Worm (Caenorhabditis elegans) whole organism, L2 larva: ENCODE data around the gene spe-51.

Experiments
- C34F6.9 ChIP-seq: fragments of 150-350 bp; optimal IDR thresholded peaks from 2 replicates; lab custom pipeline; 2014; ENCODE audit warnings: missing biosample characterization, missing genetic modification characterization
- R02D3.7 ChIP-seq: fragments of 150-350 bp; optimal IDR thresholded peaks from 2 replicates; lab custom pipeline; 2014; ENCODE audit warnings: missing biosample characterization, missing genetic modification characterization
- Y55F3AM.14 ChIP-seq: fragments of 200-800 bp; sonication (Bioruptor generic); optimal IDR thresholded peaks from 2 replicates; lab custom pipeline; 2018; ENCODE audit warnings: mild to moderate bottlenecking, missing genetic modification characterization, missing compliant biosample characterization
- ZK546.5 ChIP-seq: sonication (generic microtip); optimal IDR thresholded peaks from 2 replicates; lab custom pipeline; 2017; ENCODE audit warnings: missing biosample characterization, missing genetic modification characterization
- alr-1 ChIP-seq: fragments of 150-350 bp; optimal IDR thresholded peaks from 2 replicates; lab custom pipeline; 2014; ENCODE audit warnings: missing biosample characterization, missing genetic modification characterization
- ama-1 ChIP-seq: fragments of 150-350 bp; optimal IDR thresholded peaks from 2 replicates; lab custom pipeline; 2018; ENCODE audit warnings: inconsistent platforms
- blmp-1 ChIP-seq: sonication (generic microtip); optimal IDR thresholded peaks from 2 replicates; lab custom pipeline; 2017; ENCODE audit warnings: missing genetic modification characterization, mild to moderate bottlenecking, missing compliant biosample characterization, antibody characterized with exemption, moderate library complexity; ENCODE audit not compliant: insufficient read depth
- ceh-16 ChIP-seq: fragments of 150-350 bp; optimal IDR thresholded peaks from 2 replicates; lab custom pipeline; 2014; ENCODE audit warnings: missing biosample characterization, missing genetic modification characterization
- ceh-82 ChIP-seq: fragments of 150-350 bp; optimal IDR thresholded peaks from 2 replicates; lab custom pipeline; 2014; ENCODE audit warnings: missing biosample characterization, missing genetic modification characterization
- crh-2 ChIP-seq: sonication (generic microtip); optimal IDR thresholded peaks from 2 replicates; lab custom pipeline; 2017; ENCODE audit warnings: missing biosample characterization, missing genetic modification characterization
- dmd-4 ChIP-seq: sonication (generic microtip); optimal IDR thresholded peaks from 2 replicates; lab custom pipeline; 2017; ENCODE audit warnings: missing biosample characterization, missing genetic modification characterization
- egl-27 ChIP-seq: sonication (generic microtip); optimal IDR thresholded peaks from 3 replicates; lab custom pipeline; 2017; ENCODE audit warnings: missing biosample characterization, missing genetic modification reagents, missing genetic modification characterization
- elt-1 ChIP-seq: fragments of 150-350 bp; optimal IDR thresholded peaks from 2 replicates; lab custom pipeline; 2014; ENCODE audit warnings: missing biosample characterization, missing genetic modification characterization
- elt-3 ChIP-seq: sonication (generic microtip); optimal IDR thresholded peaks from 2 replicates; lab custom pipeline; 2017; ENCODE audit warnings: missing biosample characterization, missing genetic modification characterization
- fos-1 ChIP-seq: fragments of 150-350 bp; optimal IDR thresholded peaks from 2 replicates; lab custom pipeline; 2014; ENCODE audit warnings: missing biosample characterization, missing genetic modification characterization
- gmeb-1 ChIP-seq: fragments of 150-350 bp; optimal IDR thresholded peaks from 2 replicates; lab custom pipeline; 2014; ENCODE audit warnings: missing biosample characterization, missing genetic modification characterization
- lin-11 ChIP-seq: fragments of 150-350 bp; sonication (generic microtip); optimal IDR thresholded peaks from 2 replicates; lab custom pipeline; 2014; ENCODE audit warnings: missing biosample characterization, missing genetic modification characterization, inconsistent platforms, mixed read lengths
- lin-13 ChIP-seq: fragments of 150-350 bp; optimal IDR thresholded peaks from 2 replicates; lab custom pipeline; 2014; ENCODE audit warnings: missing biosample characterization, missing genetic modification reagents, missing genetic modification characterization
- lin-39 ChIP-seq: fragments of 150-350 bp; optimal IDR thresholded peaks from 2 replicates; lab custom pipeline; 2014; ENCODE audit warnings: missing biosample characterization, missing genetic modification reagents, missing genetic modification characterization
- lsy-2 ChIP-seq, 2 experiments: fragments of 150-350 bp in 1 of 2; sonication (generic microtip) in 1 of 2; optimal IDR thresholded peaks; 2 replicates each; lab custom pipeline; 2014 to 2017; ENCODE audit warnings: missing biosample characterization in 2 of 2, missing genetic modification characterization in 2 of 2
- mab-5 ChIP-seq: fragments of 150-350 bp; optimal IDR thresholded peaks from 2 replicates; lab custom pipeline; 2014; ENCODE audit warnings: missing biosample characterization, missing genetic modification characterization
- mbf-1 ChIP-seq: sonication (generic microtip); optimal IDR thresholded peaks from 2 replicates; lab custom pipeline; 2017; ENCODE audit warnings: missing biosample characterization, missing genetic modification characterization
- mdl-1 ChIP-seq, 2 experiments: fragments of 150-350 bp in 1 of 2; sonication (generic microtip) in 1 of 2; optimal IDR thresholded peaks; 2 replicates each; lab custom pipeline; 2017; ENCODE audit warnings: missing biosample characterization in 2 of 2, missing genetic modification characterization in 2 of 2
- nhr-10 ChIP-seq: sonication (generic microtip); optimal IDR thresholded peaks from 2 replicates; lab custom pipeline; 2017; ENCODE audit warnings: missing biosample characterization, missing genetic modification characterization
- nhr-11 ChIP-seq: fragments of 150-350 bp; optimal IDR thresholded peaks from 2 replicates; lab custom pipeline; 2014; ENCODE audit warnings: missing biosample characterization, missing genetic modification characterization
- nhr-12 ChIP-seq: fragments of 150-350 bp; optimal IDR thresholded peaks from 2 replicates; lab custom pipeline; 2014; ENCODE audit warnings: missing biosample characterization, missing genetic modification characterization
- nhr-129 ChIP-seq: fragments of 150-350 bp; optimal IDR thresholded peaks from 2 replicates; lab custom pipeline; 2014; ENCODE audit warnings: missing biosample characterization, missing genetic modification characterization
- nhr-21 ChIP-seq: fragments of 150-350 bp; optimal IDR thresholded peaks from 2 replicates; lab custom pipeline; 2014; ENCODE audit warnings: missing biosample characterization, missing genetic modification characterization
- nhr-23 ChIP-seq: fragments of 150-350 bp; optimal IDR thresholded peaks from 2 replicates; lab custom pipeline; 2014; ENCODE audit warnings: missing biosample characterization, missing genetic modification reagents, missing genetic modification characterization
- nhr-237 ChIP-seq: fragments of 150-350 bp; optimal IDR thresholded peaks from 2 replicates; lab custom pipeline; 2014; ENCODE audit warnings: missing biosample characterization, missing genetic modification characterization
- nhr-6 ChIP-seq: fragments of 150-350 bp; optimal IDR thresholded peaks from 2 replicates; lab custom pipeline; 2014; ENCODE audit warnings: missing biosample characterization, missing genetic modification characterization
- nhr-77 ChIP-seq: fragments of 150-350 bp; optimal IDR thresholded peaks from 2 replicates; lab custom pipeline; 2014; ENCODE audit warnings: missing biosample characterization, missing genetic modification characterization
- peb-1 ChIP-seq: fragments of 150-350 bp; optimal IDR thresholded peaks from 2 replicates; lab custom pipeline; 2014; ENCODE audit warnings: missing biosample characterization, missing genetic modification characterization
- sem-4 ChIP-seq: fragments of 150-350 bp; optimal IDR thresholded peaks from 2 replicates; lab custom pipeline; 2014; ENCODE audit warnings: missing biosample characterization, missing genetic modification reagents, missing genetic modification characterization
- skn-1 ChIP-seq: sonication (generic microtip); optimal IDR thresholded peaks from 2 replicates; lab custom pipeline; 2017; ENCODE audit warnings: missing biosample characterization, missing genetic modification characterization
- sma-3 ChIP-seq: sonication (generic microtip); optimal IDR thresholded peaks from 2 replicates; lab custom pipeline; 2016; ENCODE audit warnings: missing genetic modification reagents, missing genetic modification characterization, missing compliant biosample characterization
- sma-9 ChIP-seq, 2 experiments: fragments of 150-350 bp in 1 of 2; sonication (generic microtip) in 1 of 2; optimal IDR thresholded peaks; 2 replicates each; lab custom pipeline; 2014 to 2016; ENCODE audit warnings: missing genetic modification characterization in 2 of 2, mild to moderate bottlenecking in 1 of 2, missing biosample characterization in 1 of 2, missing compliant biosample characterization in 1 of 2, missing genetic modification reagents in 1 of 2, moderate library complexity in 1 of 2
- snpc-4 ChIP-seq: fragments of 150-350 bp; optimal IDR thresholded peaks from 2 replicates; lab custom pipeline; 2014; ENCODE audit warnings: missing biosample characterization, missing genetic modification characterization
- unc-39 ChIP-seq: fragments of 150-350 bp; optimal IDR thresholded peaks from 2 replicates; lab custom pipeline; 2014; ENCODE audit warnings: missing biosample characterization, missing genetic modification characterization
- unc-55 ChIP-seq: fragments of 150-350 bp; sonication (generic microtip); optimal IDR thresholded peaks from 3 replicates; lab custom pipeline; 2014; ENCODE audit warnings: missing biosample characterization, missing genetic modification reagents, missing genetic modification characterization
- unc-62 ChIP-seq: fragments of 150-350 bp; optimal IDR thresholded peaks from 2 replicates; lab custom pipeline; 2014; ENCODE audit warnings: missing biosample characterization, missing genetic modification reagents, missing genetic modification characterization
- ztf-1 ChIP-seq: fragments of 200-800 bp; sonication (Bioruptor generic); conservative IDR thresholded peaks from 2 replicates; pipeline ENCODE4 v1.3.6; 2022; ENCODE audit warnings: missing genetic modification characterization, missing compliant biosample characterization
- ztf-11 ChIP-seq: sonication (generic microtip); optimal IDR thresholded peaks from 2 replicates; lab custom pipeline; 2017; ENCODE audit warnings: missing biosample characterization, missing genetic modification characterization
- ztf-4 ChIP-seq: fragments of 150-350 bp; optimal IDR thresholded peaks from 2 replicates; lab custom pipeline; 2014; ENCODE audit warnings: missing biosample characterization, missing genetic modification characterization

Gene spe-51

ce11 chrIV:4737258-4737657 is 44.7 kb downstream of the spe-51 start, which contains the start of gene fbxb-78:
fbxb-78 (plus strand) TSS chrIV:4737558.
- no peak for TF ChIP-seq ztf-1 (GFP tag; lab: Robert Waterston, UW)
- TF ChIP-seq sem-4: no peak
- no peak for TF ChIP-seq lsy-2 (tag; optimal IDR thresholded peaks at IDR 0.05; lab: Kevin White, UChicago)
- TF ChIP-seq unc-62 (GFP tag; lab: Kevin White, UChicago): no peak
- no peak for TF ChIP-seq dmd-4
- TF ChIP-seq elt-3: no peak
- no peak for TF ChIP-seq nhr-11 (tag; lab: Kevin White, UChicago)
- no peak for TF ChIP-seq sma-9 (GFP tag; optimal IDR thresholded peaks at IDR 0.05; lab: Kevin White, UChicago)
- no peak for TF ChIP-seq sma-9 (tag; optimal IDR thresholded peaks at IDR 0.05; lab: Kevin White, UChicago)

DNA sequence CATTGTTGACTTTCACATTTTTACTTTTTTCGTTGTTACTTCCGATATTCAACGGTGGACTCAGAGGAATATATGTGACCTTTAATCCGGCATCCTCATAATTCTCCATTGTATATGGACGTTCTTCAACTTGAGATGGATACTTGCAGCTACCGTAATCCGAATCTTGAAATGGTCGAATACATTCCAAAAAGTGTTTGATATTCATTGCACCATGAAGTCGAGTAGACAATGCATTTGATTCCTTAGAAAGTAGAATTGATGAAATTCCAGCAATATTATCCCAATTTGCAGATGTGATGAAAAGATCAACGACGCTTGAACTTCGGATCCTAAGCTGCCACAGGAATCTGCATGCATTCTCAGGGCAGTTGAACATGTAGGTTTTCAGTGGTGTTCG is 49.9 kb downstream of the spe-51 start:
- no peak for TF ChIP-seq lsy-2 (tag; optimal IDR thresholded peaks at IDR 0.05; lab: Kevin White, UChicago)
- TF ChIP-seq peb-1 (tag; lab: Kevin White, UChicago): no peak
- TF ChIP-seq dmd-4: no peak
- no peak for TF ChIP-seq mbf-1 (tag; lab: Kevin White, UChicago)
- no peak for TF ChIP-seq sem-4
- TF ChIP-seq elt-1: no peak
- TF ChIP-seq skn-1 (tag; lab: Kevin White, UChicago): no peak
- TF ChIP-seq sma-3 (GFP tag; lab: Kevin White, UChicago): no peak
- no peak for TF ChIP-seq unc-39 (tag; lab: Kevin White, UChicago)
- no peak for TF ChIP-seq alr-1 (tag; lab: Kevin White, UChicago)
- TF ChIP-seq gmeb-1 (tag; lab: Kevin White, UChicago): no peak
- TF ChIP-seq nhr-10 (tag; lab: Kevin White, UChicago): no peak
- TF ChIP-seq unc-62 (GFP tag; lab: Kevin White, UChicago): no peak
- TF ChIP-seq unc-55 (GFP tag; lab: Kevin White, UChicago): no peak
- no peak for TF ChIP-seq Y55F3AM.14
- no peak for TF ChIP-seq nhr-77 (tag; lab: Kevin White, UChicago)
- TF ChIP-seq ztf-4 (tag; lab: Kevin White, UChicago): no peak
- TF ChIP-seq elt-3: no peak
- TF ChIP-seq C34F6.9 (tag; lab: Kevin White, UChicago): no peak
- no peak for TF ChIP-seq nhr-12 (tag; lab: Kevin White, UChicago)
- TF ChIP-seq, all 48 proteins: peak for 0

DNA sequence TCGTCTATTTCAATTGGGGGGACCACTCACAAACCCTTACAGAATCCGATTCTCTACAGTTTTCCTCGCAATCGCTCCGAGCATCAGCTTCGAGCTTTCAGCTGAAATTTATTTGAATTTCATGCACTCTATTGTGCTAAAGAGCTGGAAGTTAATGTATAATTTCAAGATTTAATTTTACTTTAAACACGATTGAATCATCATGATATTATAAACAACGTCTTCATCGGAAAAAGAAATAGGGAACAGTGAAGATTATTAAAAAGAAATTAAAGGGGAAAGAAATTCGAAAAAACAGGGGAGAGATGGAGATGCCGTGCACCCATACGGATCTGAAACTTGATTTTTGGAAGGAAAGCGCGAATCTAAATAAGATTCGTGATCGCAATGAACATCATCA is 51.6 kb downstream of the spe-51 start, which contains the start of gene hoe-1:
Gene hoe-1 (minus strand): TSS at position 101 of the 400 bp plus-strand sequence.
- no peak for TF ChIP-seq crh-2 (tag; lab: Kevin White, UChicago)
- no peak for TF ChIP-seq fos-1 (tag; lab: Kevin White, UChicago)
- TF ChIP-seq nhr-21 (tag; lab: Kevin White, UChicago): no peak
- TF ChIP-seq elt-1: no peak
- TF ChIP-seq ceh-82: no peak
- TF ChIP-seq lin-39 (tag; lab: Kevin White, UChicago): no peak

DNA sequence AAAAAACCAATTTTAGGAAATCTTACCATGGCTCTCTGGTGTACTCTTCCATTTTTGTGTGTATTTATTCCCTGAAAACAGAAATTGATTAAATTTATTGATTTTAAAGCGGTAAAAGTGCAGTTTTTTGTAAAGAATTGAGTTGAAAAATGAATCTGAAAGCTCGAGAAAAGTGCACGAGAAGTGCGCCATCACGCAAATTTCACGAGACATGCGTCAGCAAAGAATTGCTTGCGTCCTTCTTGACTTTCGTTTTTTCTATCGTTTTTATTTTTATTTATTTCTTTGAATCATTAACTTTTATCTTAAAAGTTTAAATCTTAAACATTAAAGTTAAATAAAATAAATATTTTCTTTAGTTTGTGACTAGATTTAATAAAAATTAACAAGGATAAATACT is 52.9 kb downstream of the spe-51 start, which contains the start of gene timm-17B.1:
Gene timm-17B.1 (minus strand): TSS at position 71 of the 400 bp plus-strand sequence.
- TF ChIP-seq elt-3: no peak
- no peak for TF ChIP-seq unc-62 (GFP tag; lab: Kevin White, UChicago)
- peak; percentile 60 for TF ChIP-seq sma-9 (GFP tag; optimal IDR thresholded peaks at IDR 0.05; lab: Kevin White, UChicago)
- TF ChIP-seq sma-9 (tag; optimal IDR thresholded peaks at IDR 0.05; lab: Kevin White, UChicago): no peak
- TF ChIP-seq nhr-12 (tag; lab: Kevin White, UChicago): no peak
- TF ChIP-seq fos-1 (tag; lab: Kevin White, UChicago): no peak
- no peak for TF ChIP-seq ZK546.5 (tag; lab: Kevin White, UChicago)
- TF ChIP-seq nhr-21 (tag; lab: Kevin White, UChicago): peak; percentile 43
- peak; percentile 82 for TF ChIP-seq unc-55 (GFP tag; lab: Kevin White, UChicago)
- TF ChIP-seq skn-1 (tag; lab: Kevin White, UChicago): no peak
- no peak for TF ChIP-seq nhr-10 (tag; lab: Kevin White, UChicago)
- TF ChIP-seq alr-1 (tag; lab: Kevin White, UChicago): no peak
- peak; percentile 60 for TF ChIP-seq lin-13 (GFP tag; lab: Kevin White, UChicago)
- TF ChIP-seq mab-5 (tag; lab: Kevin White, UChicago): peak; percentile 78
- no peak for TF ChIP-seq lin-11 (tag; lab: Kevin White, UChicago)
- no peak for TF ChIP-seq mbf-1 (tag; lab: Kevin White, UChicago)
- no peak for TF ChIP-seq ztf-11
- TF ChIP-seq lin-39 (tag; lab: Kevin White, UChicago): no peak
- no peak for TF ChIP-seq egl-27 (tag; lab: Kevin White, UChicago)
- TF ChIP-seq ceh-82: no peak
- peak; percentile 36 for TF ChIP-seq ceh-16 (tag; lab: Kevin White, UChicago)
- TF ChIP-seq ztf-4 (tag; lab: Kevin White, UChicago): no peak
- no peak for TF ChIP-seq blmp-1 (tag; lab: Kevin White, UChicago)
- peak; percentile 93 to 96 for TF ChIP-seq lsy-2 (tag; optimal IDR thresholded peaks at IDR 0.05; lab: Kevin White, UChicago)
- TF ChIP-seq nhr-129: peak; percentile 69
- TF ChIP-seq ztf-1 (GFP tag; lab: Robert Waterston, UW): no peak
- peak; percentile 93 for TF ChIP-seq C34F6.9 (tag; lab: Kevin White, UChicago)
- peak; percentile 62 for TF ChIP-seq R02D3.7 (tag; lab: Kevin White, UChicago)
- no peak for TF ChIP-seq nhr-237 (tag; lab: Kevin White, UChicago)
- TF ChIP-seq nhr-77 (tag; lab: Kevin White, UChicago): no peak
- TF ChIP-seq ama-1 (lab: Kevin White, UChicago): peak; percentile 27
- peak; percentile 13 for TF ChIP-seq snpc-4 (tag; lab: Kevin White, UChicago)
- peak; percentile 37 for TF ChIP-seq nhr-6 (tag; lab: Kevin White, UChicago)
- no peak for TF ChIP-seq nhr-23 (tag; lab: Kevin White, UChicago)
- peak in 1 of 2 experiments; percentile 9 for TF ChIP-seq mdl-1 (tag; optimal IDR thresholded peaks at IDR 0.05; lab: Kevin White, UChicago)
- no peak for TF ChIP-seq Y55F3AM.14
